Worm (Caenorhabditis elegans) whole organism, L2 larva: ENCODE measurements around the gene trpa-1.
"Not testable (repeated sequence)": the region's sequence is repeated elsewhere in the genome, so short reads cannot be mapped to it uniquely, and the experiment has no call there.

Experiments
- C34F6.9 ChIP-seq: fragments of 150-350 bp; optimal IDR thresholded peaks from 2 replicates; lab custom pipeline; 2014; ENCODE audit warnings: missing biosample characterization, missing genetic modification characterization
- F13H6.1 ChIP-seq: sonication (generic microtip); optimal IDR thresholded peaks from 2 replicates; lab custom pipeline; 2016; ENCODE audit warnings: missing genetic modification characterization, missing compliant biosample characterization
- R02D3.7 ChIP-seq: fragments of 150-350 bp; optimal IDR thresholded peaks from 2 replicates; lab custom pipeline; 2014; ENCODE audit warnings: missing biosample characterization, missing genetic modification characterization
- Y55F3AM.14 ChIP-seq: fragments of 200-800 bp; sonication (Bioruptor generic); optimal IDR thresholded peaks from 2 replicates; lab custom pipeline; 2018; ENCODE audit warnings: mild to moderate bottlenecking, missing genetic modification characterization, missing compliant biosample characterization
- ZK546.5 ChIP-seq: sonication (generic microtip); optimal IDR thresholded peaks from 2 replicates; lab custom pipeline; 2017; ENCODE audit warnings: missing biosample characterization, missing genetic modification characterization
- aly-2 ChIP-seq: fragments of 150-350 bp; optimal IDR thresholded peaks from 2 replicates; lab custom pipeline; 2014; ENCODE audit warnings: missing biosample characterization, missing genetic modification characterization
- ama-1 ChIP-seq: fragments of 150-350 bp; optimal IDR thresholded peaks from 2 replicates; lab custom pipeline; 2018; ENCODE audit warnings: inconsistent platforms
- ceh-16 ChIP-seq: fragments of 150-350 bp; optimal IDR thresholded peaks from 2 replicates; lab custom pipeline; 2014; ENCODE audit warnings: missing biosample characterization, missing genetic modification characterization
- ceh-82 ChIP-seq: fragments of 150-350 bp; optimal IDR thresholded peaks from 2 replicates; lab custom pipeline; 2014; ENCODE audit warnings: missing biosample characterization, missing genetic modification characterization
- crh-2 ChIP-seq: sonication (generic microtip); optimal IDR thresholded peaks from 2 replicates; lab custom pipeline; 2017; ENCODE audit warnings: missing biosample characterization, missing genetic modification characterization
- dmd-4 ChIP-seq: sonication (generic microtip); optimal IDR thresholded peaks from 2 replicates; lab custom pipeline; 2017; ENCODE audit warnings: missing biosample characterization, missing genetic modification characterization
- egl-27 ChIP-seq: sonication (generic microtip); optimal IDR thresholded peaks from 3 replicates; lab custom pipeline; 2017; ENCODE audit warnings: missing biosample characterization, missing genetic modification reagents, missing genetic modification characterization
- fos-1 ChIP-seq: fragments of 150-350 bp; optimal IDR thresholded peaks from 2 replicates; lab custom pipeline; 2014; ENCODE audit warnings: missing biosample characterization, missing genetic modification characterization
- gmeb-1 ChIP-seq: fragments of 150-350 bp; optimal IDR thresholded peaks from 2 replicates; lab custom pipeline; 2014; ENCODE audit warnings: missing biosample characterization, missing genetic modification characterization
- lin-11 ChIP-seq: fragments of 150-350 bp; sonication (generic microtip); optimal IDR thresholded peaks from 2 replicates; lab custom pipeline; 2014; ENCODE audit warnings: missing biosample characterization, missing genetic modification characterization, inconsistent platforms, mixed read lengths
- lin-13 ChIP-seq: fragments of 150-350 bp; optimal IDR thresholded peaks from 2 replicates; lab custom pipeline; 2014; ENCODE audit warnings: missing biosample characterization, missing genetic modification reagents, missing genetic modification characterization
- lsy-2 ChIP-seq, 2 experiments: fragments of 150-350 bp in 1 of 2; sonication (generic microtip) in 1 of 2; optimal IDR thresholded peaks; 2 replicates each; lab custom pipeline; 2014 to 2017; ENCODE audit warnings: missing biosample characterization in 2 of 2, missing genetic modification characterization in 2 of 2
- mbf-1 ChIP-seq: sonication (generic microtip); optimal IDR thresholded peaks from 2 replicates; lab custom pipeline; 2017; ENCODE audit warnings: missing biosample characterization, missing genetic modification characterization
- nhr-11 ChIP-seq: fragments of 150-350 bp; optimal IDR thresholded peaks from 2 replicates; lab custom pipeline; 2014; ENCODE audit warnings: missing biosample characterization, missing genetic modification characterization
- nhr-12 ChIP-seq: fragments of 150-350 bp; optimal IDR thresholded peaks from 2 replicates; lab custom pipeline; 2014; ENCODE audit warnings: missing biosample characterization, missing genetic modification characterization
- nhr-129 ChIP-seq: fragments of 150-350 bp; optimal IDR thresholded peaks from 2 replicates; lab custom pipeline; 2014; ENCODE audit warnings: missing biosample characterization, missing genetic modification characterization
- nhr-21 ChIP-seq: fragments of 150-350 bp; optimal IDR thresholded peaks from 2 replicates; lab custom pipeline; 2014; ENCODE audit warnings: missing biosample characterization, missing genetic modification characterization
- nhr-23 ChIP-seq: fragments of 150-350 bp; optimal IDR thresholded peaks from 2 replicates; lab custom pipeline; 2014; ENCODE audit warnings: missing biosample characterization, missing genetic modification reagents, missing genetic modification characterization
- nhr-237 ChIP-seq: fragments of 150-350 bp; optimal IDR thresholded peaks from 2 replicates; lab custom pipeline; 2014; ENCODE audit warnings: missing biosample characterization, missing genetic modification characterization
- nhr-25 ChIP-seq: fragments of 150-350 bp; sonication (generic microtip); optimal IDR thresholded peaks from 3 replicates; lab custom pipeline; 2014; ENCODE audit warnings: missing biosample characterization, missing genetic modification characterization
- nhr-6 ChIP-seq: fragments of 150-350 bp; optimal IDR thresholded peaks from 2 replicates; lab custom pipeline; 2014; ENCODE audit warnings: missing biosample characterization, missing genetic modification characterization
- peb-1 ChIP-seq: fragments of 150-350 bp; optimal IDR thresholded peaks from 2 replicates; lab custom pipeline; 2014; ENCODE audit warnings: missing biosample characterization, missing genetic modification characterization
- skn-1 ChIP-seq: sonication (generic microtip); optimal IDR thresholded peaks from 2 replicates; lab custom pipeline; 2017; ENCODE audit warnings: missing biosample characterization, missing genetic modification characterization
- sma-9 ChIP-seq, 2 experiments: fragments of 150-350 bp in 1 of 2; sonication (generic microtip) in 1 of 2; optimal IDR thresholded peaks; 2 replicates each; lab custom pipeline; 2014 to 2016; ENCODE audit warnings: missing genetic modification characterization in 2 of 2, mild to moderate bottlenecking in 1 of 2, missing biosample characterization in 1 of 2, missing compliant biosample characterization in 1 of 2, missing genetic modification reagents in 1 of 2, moderate library complexity in 1 of 2
- unc-39 ChIP-seq: fragments of 150-350 bp; optimal IDR thresholded peaks from 2 replicates; lab custom pipeline; 2014; ENCODE audit warnings: missing biosample characterization, missing genetic modification characterization
- unc-55 ChIP-seq: fragments of 150-350 bp; sonication (generic microtip); optimal IDR thresholded peaks from 3 replicates; lab custom pipeline; 2014; ENCODE audit warnings: missing biosample characterization, missing genetic modification reagents, missing genetic modification characterization
- unc-62 ChIP-seq: fragments of 150-350 bp; optimal IDR thresholded peaks from 2 replicates; lab custom pipeline; 2014; ENCODE audit warnings: missing biosample characterization, missing genetic modification reagents, missing genetic modification characterization
- zag-1 ChIP-seq: fragments of 150-350 bp; optimal IDR thresholded peaks from 2 replicates; lab custom pipeline; 2014; ENCODE audit warnings: missing biosample characterization, missing genetic modification characterization
- ztf-4 ChIP-seq: fragments of 150-350 bp; optimal IDR thresholded peaks from 2 replicates; lab custom pipeline; 2014; ENCODE audit warnings: missing biosample characterization, missing genetic modification characterization

Gene trpa-1

DNA sequence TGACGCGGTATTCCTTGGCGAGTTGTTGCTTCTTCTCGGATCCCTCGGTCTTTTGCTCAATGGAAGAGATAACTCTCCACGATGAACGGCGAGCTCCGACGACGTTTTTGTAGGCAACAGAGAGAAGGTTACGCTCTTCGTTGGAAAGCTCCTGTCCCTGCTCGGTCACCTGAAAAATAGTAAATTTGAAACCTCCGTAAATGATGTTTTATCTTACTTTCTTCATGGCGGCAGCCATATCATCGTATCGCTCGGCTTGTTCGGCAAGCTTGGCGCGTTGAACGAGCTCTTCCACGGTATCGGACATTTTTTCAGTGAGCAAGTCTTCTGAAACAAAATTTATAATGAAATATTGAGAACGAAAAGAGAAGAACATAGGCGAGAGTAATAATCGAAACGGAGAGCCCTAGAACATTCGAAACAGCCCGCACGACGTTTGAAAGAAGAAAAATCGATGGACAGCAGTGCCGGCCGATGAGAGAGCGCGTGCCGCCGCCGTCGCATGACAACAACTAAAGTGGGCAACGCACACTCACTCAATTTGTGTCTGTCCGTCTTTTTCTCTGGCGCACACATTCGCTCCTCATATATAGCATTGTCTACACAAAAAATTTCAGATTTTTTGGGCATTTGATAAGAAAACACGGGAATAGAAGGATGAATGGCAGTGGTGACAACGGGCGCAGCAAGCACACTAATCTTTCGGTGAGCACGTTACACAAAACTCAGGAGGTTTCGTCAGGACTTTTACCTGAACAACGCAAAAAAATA lies 42.5 kb upstream of the trpa-1 start, which contains the start of the genes par-5 and M117.3 (continued):
- no peak for TF ChIP-seq ceh-16
- peak; percentile 92 for TF ChIP-seq lin-11
- TF ChIP-seq fos-1 (tag; lab: Kevin White, UChicago) = peak; percentile 74
- peak; percentile 79 for TF ChIP-seq F13H6.1 (tag; lab: Kevin White, UChicago)
- TF ChIP-seq ztf-4 (tag; lab: Kevin White, UChicago) = peak; percentile 8
- TF ChIP-seq lsy-2 (tag; optimal IDR thresholded peaks at IDR 0.05; lab: Kevin White, UChicago) = peak; percentile 4 to 69
- no peak for TF ChIP-seq peb-1
- peak; percentile 52 for TF ChIP-seq ama-1 (lab: Kevin White, UChicago)
- TF ChIP-seq nhr-25 (tag; lab: Kevin White, UChicago) = peak; percentile 29

DNA sequence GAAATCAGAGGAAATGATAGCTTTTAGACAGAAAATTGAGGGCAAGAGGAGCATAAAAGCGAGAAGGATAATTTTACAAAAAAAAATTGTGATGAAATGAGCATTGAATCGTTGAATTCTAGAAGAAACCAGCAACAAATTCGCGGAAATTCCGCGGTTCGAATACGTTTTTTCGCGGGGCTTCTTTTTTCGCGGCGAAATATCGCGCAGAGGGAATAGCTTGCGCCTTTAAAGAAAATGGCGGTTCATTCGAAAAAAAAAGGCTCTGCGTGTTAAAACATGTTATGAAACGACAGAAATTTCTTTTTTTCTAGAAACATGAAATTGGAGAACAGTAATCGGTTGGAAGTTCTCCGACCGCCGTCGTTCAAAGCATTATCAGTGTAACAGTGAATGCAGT lies 41.9 kb upstream of the trpa-1 start:
- TF ChIP-seq unc-55 (GFP tag; lab: Kevin White, UChicago) = peak; percentile 80
- peak; percentile 14 for TF ChIP-seq ZK546.5
- no peak for TF ChIP-seq dmd-4 (tag; lab: Kevin White, UChicago)
- peak; percentile 16 to 70 for TF ChIP-seq lsy-2 (tag; optimal IDR thresholded peaks at IDR 0.05; lab: Kevin White, UChicago)
- TF ChIP-seq fos-1 (tag; lab: Kevin White, UChicago) = peak; percentile 19
- TF ChIP-seq C34F6.9 (tag; lab: Kevin White, UChicago) = peak; percentile 53
- no peak for TF ChIP-seq zag-1
- TF ChIP-seq crh-2 (tag; lab: Kevin White, UChicago) = peak; percentile 47
- peak; percentile 56 for TF ChIP-seq nhr-129 (tag; lab: Kevin White, UChicago)
- TF ChIP-seq sma-9 (GFP tag; optimal IDR thresholded peaks at IDR 0.05; lab: Kevin White, UChicago) = peak; percentile 6
- no peak for TF ChIP-seq sma-9 (tag; optimal IDR thresholded peaks at IDR 0.05; lab: Kevin White, UChicago)
- TF ChIP-seq lin-13 = peak; percentile 54
- TF ChIP-seq skn-1 (tag; lab: Kevin White, UChicago) = no peak
- TF ChIP-seq gmeb-1 (tag; lab: Kevin White, UChicago) = peak; percentile 76
- TF ChIP-seq, all 48 proteins: peak for 10

DNA sequence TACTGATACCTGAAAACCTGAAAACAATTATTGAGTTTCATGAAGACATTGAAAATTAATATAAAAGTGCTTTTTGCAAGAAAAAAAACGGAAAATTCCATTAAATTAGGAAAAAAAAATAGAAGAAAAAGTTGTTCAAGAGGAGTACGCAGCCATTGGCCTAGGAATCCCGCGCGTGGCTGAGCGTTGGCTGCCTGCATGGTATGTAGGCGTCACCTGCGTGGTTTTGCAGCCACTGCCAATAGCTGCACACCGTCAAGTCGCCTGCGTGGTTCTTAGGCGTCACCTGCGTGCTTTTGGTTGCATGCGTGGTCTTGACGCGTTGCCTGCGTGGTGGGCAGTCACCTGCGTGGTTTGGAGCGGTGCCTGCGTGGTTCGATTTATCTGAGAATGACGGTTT lies 36.3 kb upstream of the trpa-1 start, which contains the start of gene M117.6:
Gene M117.6, minus strand, starts transcription at position 101 of the 400 bp plus-strand sequence.
- not testable (repeated sequence) for TF ChIP-seq unc-62 (GFP tag; lab: Kevin White, UChicago); lin-13; nhr-12 (tag; lab: Kevin White, UChicago)

DNA sequence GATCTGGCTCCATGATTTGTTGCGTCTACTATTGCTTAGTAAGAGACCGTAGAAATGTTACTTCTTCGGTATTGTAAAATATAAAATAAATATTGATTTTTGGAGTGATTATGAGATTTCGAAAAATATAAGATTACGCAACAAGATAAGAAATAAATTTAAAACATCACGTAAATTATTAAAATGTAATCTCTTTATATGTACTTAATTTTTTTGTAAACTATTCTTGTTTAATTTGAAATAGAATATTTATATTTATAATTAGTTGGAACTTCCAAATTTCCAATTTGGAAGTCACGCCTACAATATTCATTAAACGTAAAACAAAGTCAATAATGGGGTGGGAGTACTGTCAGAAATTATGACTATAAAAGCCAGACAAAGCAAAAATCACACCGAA lies 30.9 kb upstream of the trpa-1 start, which contains the start of gene M117.4:
Gene M117.4, minus strand, starts transcription at position 101 of the 400 bp plus-strand sequence.
- TF ChIP-seq egl-27 (no peak), R02D3.7 (tag; lab: Kevin White, UChicago) (no peak), unc-39 (tag; lab: Kevin White, UChicago) (no peak), nhr-23 (tag; lab: Kevin White, UChicago) (no peak), mbf-1 (tag; lab: Kevin White, UChicago) (no peak), ceh-82 (no peak), nhr-21 (tag; lab: Kevin White, UChicago) (no peak), crh-2 (tag; lab: Kevin White, UChicago) (no peak), nhr-237 (tag; lab: Kevin White, UChicago) (no peak)

DNA sequence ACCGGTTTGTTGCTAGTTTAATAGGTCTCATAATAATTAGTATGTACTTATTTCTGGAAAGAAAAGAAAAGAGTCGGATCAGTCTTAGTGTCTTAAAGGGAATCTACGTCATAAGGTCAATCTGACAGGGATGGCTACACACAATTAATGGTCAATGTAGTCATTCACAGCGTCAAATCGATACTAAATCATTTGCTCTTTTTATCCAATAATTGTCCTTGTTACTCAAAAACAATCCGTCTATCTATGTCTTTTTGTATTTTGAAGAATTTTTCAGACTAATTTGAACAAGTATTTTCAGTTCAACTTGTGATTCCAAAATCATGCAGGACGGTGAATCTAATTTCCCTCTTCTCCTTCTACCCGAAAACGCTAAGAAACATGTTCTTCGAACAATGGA lies 25.7 kb upstream of the trpa-1 start, which contains the start of gene fbxb-3:
Gene fbxb-3, plus strand, starts transcription at position 301 of the 400 bp plus-strand sequence.
- TF ChIP-seq Y55F3AM.14 (GFP tag; lab: Kevin White, UChicago) (no peak), aly-2 (tag; lab: Kevin White, UChicago) (no peak), dmd-4 (tag; lab: Kevin White, UChicago) (no peak), nhr-12 (tag; lab: Kevin White, UChicago) (no peak), zag-1 (no peak), nhr-6 (tag; lab: Kevin White, UChicago) (no peak), lin-13 (no peak), peb-1 (no peak), nhr-11 (tag; lab: Kevin White, UChicago) (no peak), lin-11 (no peak)
